Worm (Caenorhabditis elegans): Measurements from ENCODE around the gene C06A1.6.

The C06A1.6 gene

DNA sequence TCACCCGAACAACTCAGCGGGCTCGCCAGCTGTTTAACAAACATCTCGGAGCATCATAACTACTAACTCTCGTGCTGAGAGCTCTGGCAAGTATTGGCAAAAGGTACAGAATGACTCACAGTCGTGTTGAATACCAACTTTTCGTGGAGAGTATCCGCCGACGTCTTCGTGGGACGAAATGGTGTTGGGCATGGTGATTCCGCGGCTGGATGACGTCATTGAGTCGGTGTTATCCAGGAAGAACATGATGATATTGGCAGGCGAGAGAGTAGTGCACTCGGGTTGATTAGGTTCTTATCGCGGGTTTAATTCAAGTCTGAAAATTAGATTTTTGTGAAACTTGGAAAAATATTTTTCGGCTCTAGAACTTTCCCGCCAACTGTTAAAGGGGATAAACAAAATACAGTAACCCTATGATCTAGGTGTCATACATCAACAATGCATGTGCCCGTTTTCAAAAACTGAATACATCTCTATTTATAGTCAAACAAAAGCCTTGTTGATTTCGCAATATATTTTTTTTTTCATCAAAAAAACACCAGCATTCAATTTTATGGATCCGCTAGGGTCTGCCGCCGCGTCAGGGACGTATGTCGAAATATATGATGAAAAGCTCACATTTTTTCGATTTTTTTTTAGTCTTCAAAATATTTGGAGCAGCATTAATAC, 11.0 kb downstream of the C06A1.6 start (continued):
- TF ChIP-seq Y95B8A.8 (GFP tag; IDR thresholded peaks at IDR 0.05) (no peak), ztf-26 (tag; optimal IDR thresholded peaks at IDR 0.05) (peak; percentile 48), ama-1 (optimal IDR thresholded peaks at IDR 0.05) (peak; percentile 46), ama-1 (GFP tag; optimal IDR thresholded peaks at IDR 0.05) (no peak), fkh-3 (tag; optimal IDR thresholded peaks at IDR 0.05) (peak; percentile 3), sdz-38 (tag; optimal IDR thresholded peaks at IDR 0.05) (no peak), atf-7 (tag; optimal IDR thresholded peaks at IDR 0.05) (peak; percentile 65), nfyb-1 (GFP tag; IDR thresholded peaks at IDR 0.05) (peak; percentile 53; the same call in 1 of the 2 replicates), hsf-1 (GFP tag; IDR thresholded peaks at IDR 0.05) (no peak), F39B2.1 (GFP tag; IDR thresholded peaks at IDR 0.05) (0 out of 2 replicates have a peak, but pooled peaks have one; percentile 40), egl-44 (GFP tag; IDR thresholded peaks at IDR 0.05) (no peak), Y56A3A.18 (GFP tag; IDR thresholded peaks at IDR 0.05) (peak; percentile 7; the same call in 1 of the 2 replicates), B0035.1 (tag; optimal IDR thresholded peaks at IDR 0.05) (no peak), rec-8 (tag; optimal IDR thresholded peaks at IDR 0.05) (no peak), nhr-27 (tag; optimal IDR thresholded peaks at IDR 0.05) (no peak), unc-130 (GFP tag; optimal IDR thresholded peaks at IDR 0.05) (no peak), rcor-1 (GFP tag; IDR thresholded peaks at IDR 0.05) (no peak), mcd-1 (GFP tag; IDR thresholded peaks at IDR 0.05) (peak; percentile 20; the same call in 1 of the 2 replicates), lsy-27 (tag; optimal IDR thresholded peaks at IDR 0.05; ENCODE audit: borderline replicate concordance, insufficient read depth) (no peak), repo-1 (tag; optimal IDR thresholded peaks at IDR 0.05) (peak; percentile 49), mel-28 (tag; optimal IDR thresholded peaks at IDR 0.05; ENCODE audit: borderline replicate concordance) (no peak), madf-6 (GFP tag; IDR thresholded peaks at IDR 0.05) (no peak), bed-2 (GFP tag; IDR thresholded peaks at IDR 0.05) (no peak), let-607 (tag; optimal IDR thresholded peaks at IDR 0.05) (peak in 1 of 2 experiments; percentile 31)

DNA sequence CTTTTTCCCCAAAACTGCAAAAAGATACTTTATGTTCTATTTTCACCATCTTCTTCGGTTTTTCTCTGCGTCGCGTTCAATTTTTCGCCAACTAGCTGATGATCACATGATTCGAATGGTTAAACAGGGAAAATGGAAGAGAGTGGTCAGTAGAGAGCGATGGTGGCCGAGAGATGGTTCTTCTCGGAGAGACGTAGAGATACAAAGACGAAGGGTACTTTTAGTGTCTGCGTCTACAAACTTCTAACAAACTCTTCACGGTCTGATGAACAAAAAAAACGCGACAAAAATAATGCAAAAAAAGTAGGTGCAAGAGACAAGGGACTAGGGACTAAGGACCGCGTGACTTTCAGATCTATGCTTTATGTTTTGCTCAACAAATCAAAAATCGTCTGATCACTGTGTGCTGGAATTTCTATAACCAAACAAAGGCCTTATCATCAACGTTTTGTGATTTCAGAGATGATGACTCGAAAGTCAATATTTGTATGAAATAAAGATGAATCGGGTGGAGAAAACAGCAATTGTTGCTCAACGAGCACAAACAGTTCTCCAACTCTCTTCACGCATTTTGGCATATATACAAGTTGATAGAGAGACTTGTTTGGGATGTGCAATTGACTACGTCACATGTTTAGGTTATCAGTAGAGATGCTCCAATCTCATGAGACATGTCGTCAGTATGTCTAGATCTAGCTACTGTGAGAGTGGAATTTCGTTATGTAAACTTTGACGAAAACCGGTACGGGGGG, 12.3 kb downstream of the C06A1.6 start:
- TF ChIP-seq hmg-1.2 (GFP tag; IDR thresholded peaks at IDR 0.05) (peak; percentile 87), ceh-79 (tag; optimal IDR thresholded peaks at IDR 0.05) (peak; percentile 75), attf-6 (GFP tag; IDR thresholded peaks at IDR 0.05) (no peak), attf-5 (GFP tag; optimal IDR thresholded peaks at IDR 0.05) (peak; percentile 77), chd-7 (tag; optimal IDR thresholded peaks at IDR 0.05) (peak; percentile 87), snpc-1.1 (tag; optimal IDR thresholded peaks at IDR 0.05; ENCODE audit: insufficient read depth) (peak; percentile 5), ztf-3 (GFP tag; optimal IDR thresholded peaks at IDR 0.05) (peak; percentile 21), B0019.2 (GFP tag; conservative IDR thresholded peaks at IDR 0.05) (no peak), F52B5.7 (tag; optimal IDR thresholded peaks at IDR 0.05) (peak; percentile 52), madf-8 (GFP tag; conservative IDR thresholded peaks at IDR 0.05) (no peak), Y67H2A.10 (GFP tag; conservative IDR thresholded peaks at IDR 0.05) (0 out of 2 replicates have a peak, but pooled peaks have one; percentile 8), ama-1 (optimal IDR thresholded peaks at IDR 0.05) (no peak), ama-1 (GFP tag; optimal IDR thresholded peaks at IDR 0.05) (peak in 1 of 2 experiments; percentile 12), snpc-3.4 (tag; optimal IDR thresholded peaks at IDR 0.05) (no peak), cebp-1 (GFP tag; IDR thresholded peaks at IDR 0.05) (no peak), cebp-1 (tag; optimal IDR thresholded peaks at IDR 0.05) (peak; percentile 84), F37B4.10 (GFP tag; IDR thresholded peaks at IDR 0.05) (no peak), gei-17 (GFP tag; optimal IDR thresholded peaks at IDR 0.05) (peak; percentile 57), zfh-2 (GFP tag; conservative IDR thresholded peaks at IDR 0.05) (peak; percentile 71), F10E7.11 (tag; optimal IDR thresholded peaks at IDR 0.05) (peak; percentile 66), snpc-1.3 (tag; optimal IDR thresholded peaks at IDR 0.05; ENCODE audit: insufficient read depth) (no peak), madf-10 (tag; optimal IDR thresholded peaks at IDR 0.05) (peak; percentile 67), ceh-58 (GFP tag; IDR thresholded peaks at IDR 0.05) (no peak)

Measured in whole organism, young adult.